Worm (Caenorhabditis elegans) whole organism, L2 larva: ENCODE measurements around the gene F40G12.11.

Source experiments
- aly-2 ChIP-seq: fragments of 150-350 bp; optimal IDR thresholded peaks from 2 replicates; lab custom pipeline; 2014; ENCODE audit warnings: missing biosample characterization, missing genetic modification characterization
- ama-1 ChIP-seq: fragments of 150-350 bp; optimal IDR thresholded peaks from 2 replicates; lab custom pipeline; 2018; ENCODE audit warnings: inconsistent platforms
- ceh-82 ChIP-seq: fragments of 150-350 bp; optimal IDR thresholded peaks from 2 replicates; lab custom pipeline; 2014; ENCODE audit warnings: missing biosample characterization, missing genetic modification characterization
- dmd-4 ChIP-seq: sonication (generic microtip); optimal IDR thresholded peaks from 2 replicates; lab custom pipeline; 2017; ENCODE audit warnings: missing biosample characterization, missing genetic modification characterization
- lsy-2 ChIP-seq, 2 experiments: fragments of 150-350 bp in 1 of 2; sonication (generic microtip) in 1 of 2; optimal IDR thresholded peaks; 2 replicates each; lab custom pipeline; 2014 to 2017; ENCODE audit warnings: missing biosample characterization in 2 of 2, missing genetic modification characterization in 2 of 2
- nhr-21 ChIP-seq: fragments of 150-350 bp; optimal IDR thresholded peaks from 2 replicates; lab custom pipeline; 2014; ENCODE audit warnings: missing biosample characterization, missing genetic modification characterization

DNA sequence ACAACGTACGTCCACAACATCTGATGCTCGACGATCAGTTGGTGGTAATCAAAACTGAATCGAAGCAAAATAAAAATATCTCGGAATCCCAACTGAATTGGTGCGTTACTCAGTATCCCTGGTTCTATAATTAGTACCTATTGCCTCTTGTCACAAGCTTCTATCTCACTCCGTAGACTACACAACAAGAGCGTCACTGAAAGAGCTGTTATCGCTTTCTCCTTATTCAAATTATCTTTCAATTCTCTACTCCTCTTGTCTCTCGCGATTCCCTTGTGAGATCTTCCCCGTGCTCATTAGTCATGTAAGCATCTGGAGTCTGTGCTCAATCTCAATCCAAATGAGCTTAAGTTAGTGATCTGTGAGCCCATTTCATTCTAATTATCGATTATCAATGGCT lies 50.7 kb downstream of the F40G12.11 start, which contains the start of gene srm-6:
- TF ChIP-seq aly-2: no peak
- TF ChIP-seq dmd-4 (tag; lab: Kevin White, UChicago): no peak
- TF ChIP-seq ama-1 (lab: Kevin White, UChicago): no peak
- no peak for TF ChIP-seq lsy-2 (tag; optimal IDR thresholded peaks at IDR 0.05; lab: Kevin White, UChicago)
- no peak for TF ChIP-seq nhr-21 (tag; lab: Kevin White, UChicago)
- no peak for TF ChIP-seq ceh-82
